Worm (Caenorhabditis elegans) whole organism, L4 larva: ENCODE measurements around the gene col-175.

ENCODE experiments used
- Y5F2A.4 ChIP-seq: fragments of 200-800 bp; sonication (Bioruptor generic); optimal IDR thresholded peaks from 2 replicates; lab custom pipeline; 2018; ENCODE audit warnings: mild to moderate bottlenecking, missing genetic modification characterization, missing compliant biosample characterization
- aha-1 ChIP-seq: fragments of 150-350 bp; peaks from one replicate; lab custom pipeline; 2014; ENCODE audit warnings: missing biosample characterization, missing genetic modification characterization
- aly-2 ChIP-seq: sonication (generic microtip); optimal IDR thresholded peaks from 2 replicates; lab custom pipeline; 2018; ENCODE audit warnings: missing biosample characterization, missing genetic modification characterization
- ceh-20 ChIP-seq: fragments of 200-800 bp; sonication (Bioruptor generic); IDR thresholded peaks from 2 replicates; pipeline ENCODE4 v1.3.6; 2022; ENCODE audit warnings: missing genetic modification reagents, missing genetic modification characterization, missing compliant biosample characterization
- ceh-62 ChIP-seq: sonication (generic microtip); optimal IDR thresholded peaks from 2 replicates; lab custom pipeline; 2017; ENCODE audit warnings: missing biosample characterization, missing genetic modification characterization
- dmd-6 ChIP-seq: fragments of 200-800 bp; sonication (Bioruptor generic); IDR thresholded peaks from 2 replicates; pipeline ENCODE4 v1.3.6; 2022; ENCODE audit warnings: missing genetic modification reagents, missing genetic modification characterization, missing compliant biosample characterization
- dmd-9 ChIP-seq: fragments of 200-800 bp; sonication (Bioruptor generic); IDR thresholded peaks from 2 replicates; pipeline ENCODE4 v1.3.6; 2022; ENCODE audit warnings: missing genetic modification reagents, missing genetic modification characterization, missing compliant biosample characterization
- dve-1 ChIP-seq: sonication (generic microtip); optimal IDR thresholded peaks from 2 replicates; lab custom pipeline; 2017; ENCODE audit warnings: antibody characterized with exemption, mild to moderate bottlenecking, missing genetic modification characterization, missing compliant biosample characterization; ENCODE audit not compliant: insufficient read depth
- egl-27 ChIP-seq: sonication (generic microtip); optimal IDR thresholded peaks from 3 replicates; lab custom pipeline; 2017; ENCODE audit warnings: missing biosample characterization, missing genetic modification reagents, missing genetic modification characterization
- egl-43 ChIP-seq: fragments of 200-800 bp; sonication (Bioruptor generic); IDR thresholded peaks from 2 replicates; pipeline ENCODE4 v1.3.6; 2022; ENCODE audit warnings: missing genetic modification reagents, missing genetic modification characterization, missing compliant biosample characterization
- fos-1 ChIP-seq: fragments of 150-350 bp; optimal IDR thresholded peaks from 2 replicates; lab custom pipeline; 2014; ENCODE audit warnings: missing biosample characterization, missing genetic modification characterization
- hif-1 ChIP-seq, 2 experiments: sonication (generic microtip); optimal IDR thresholded peaks; 2 replicates each; lab custom pipeline; 2016 to 2017; ENCODE audit warnings: missing compliant biosample characterization in 2 of 2, missing genetic modification characterization in 2 of 2, missing genetic modification reagents in 2 of 2, missing genotype in 2 of 2, mild to moderate bottlenecking in 1 of 2
- hlh-11 ChIP-seq: fragments of 200-800 bp; sonication (Bioruptor generic); optimal IDR thresholded peaks from 2 replicates; lab custom pipeline; 2018; ENCODE audit warnings: mild to moderate bottlenecking, missing genetic modification characterization, missing compliant biosample characterization
- hlh-30 ChIP-seq: sonication (generic microtip); optimal IDR thresholded peaks from 2 replicates; lab custom pipeline; 2017; ENCODE audit warnings: antibody characterized with exemption, mild to moderate bottlenecking, missing genetic modification characterization, missing compliant biosample characterization; ENCODE audit not compliant: insufficient read depth
- hmg-1.1 ChIP-seq: fragments of 200-800 bp; sonication (Bioruptor generic); IDR thresholded peaks from 2 replicates; pipeline ENCODE4 v1.3.6; 2022; ENCODE audit warnings: missing genetic modification reagents, missing genetic modification characterization, missing compliant biosample characterization
- jun-1 ChIP-seq: fragments of 150-350 bp; optimal IDR thresholded peaks from 2 replicates; lab custom pipeline; 2014; ENCODE audit warnings: missing biosample characterization, missing genetic modification reagents, missing genetic modification characterization
- lin-1 ChIP-seq: fragments of 200-800 bp; sonication (Bioruptor generic); IDR thresholded peaks from 2 replicates; pipeline ENCODE4 v1.3.6; 2022; ENCODE audit warnings: missing genetic modification reagents, missing genetic modification characterization, missing compliant biosample characterization
- lin-38 ChIP-seq: fragments of 200-800 bp; sonication (Bioruptor generic); IDR thresholded peaks from 2 replicates; pipeline ENCODE4 v1.3.6; 2022; ENCODE audit warnings: missing genetic modification reagents, missing genetic modification characterization, missing compliant biosample characterization
- lin-39 ChIP-seq: fragments of 150-350 bp; optimal IDR thresholded peaks from 2 replicates; lab custom pipeline; 2014; ENCODE audit warnings: missing biosample characterization, missing genetic modification reagents, missing genetic modification characterization
- madf-9 ChIP-seq: fragments of 200-800 bp; sonication (Bioruptor generic); conservative IDR thresholded peaks from 2 replicates; pipeline ENCODE4 v1.3.6; 2022; ENCODE audit warnings: missing genetic modification reagents, missing genetic modification characterization, missing compliant biosample characterization
- mdl-1 ChIP-seq, 2 experiments: fragments of 150-350 bp in 1 of 2; sonication (generic microtip) in 1 of 2; optimal IDR thresholded peaks; 2 replicates each; lab custom pipeline; 2014 to 2017; ENCODE audit warnings: missing biosample characterization in 2 of 2, missing genetic modification characterization in 2 of 2
- mes-2 ChIP-seq: sonication (generic microtip); optimal IDR thresholded peaks from 2 replicates; lab custom pipeline; 2016; ENCODE audit warnings: missing genotype, mild to moderate bottlenecking, missing genetic modification characterization, missing compliant biosample characterization; ENCODE audit not compliant: poor library complexity, severe bottlenecking
- mxl-2 ChIP-seq: fragments of 200-800 bp; sonication (Bioruptor generic); conservative IDR thresholded peaks from 2 replicates; pipeline ENCODE4 v1.3.6; 2022; ENCODE audit warnings: missing genetic modification reagents, missing genetic modification characterization, missing compliant biosample characterization
- mxl-3 ChIP-seq: fragments of 200-800 bp; sonication (Bioruptor generic); optimal IDR thresholded peaks from 2 replicates; lab custom pipeline; 2018; ENCODE audit warnings: mild to moderate bottlenecking, missing genetic modification characterization, missing compliant biosample characterization
- nhr-102 ChIP-seq: sonication (generic microtip); optimal IDR thresholded peaks from 2 replicates; lab custom pipeline; 2016; ENCODE audit warnings: mild to moderate bottlenecking, missing genetic modification characterization, moderate library complexity, missing compliant biosample characterization
- nhr-11 ChIP-seq: fragments of 150-350 bp; optimal IDR thresholded peaks from 2 replicates; lab custom pipeline; 2014; ENCODE audit warnings: missing biosample characterization, missing genetic modification characterization
- nhr-25 ChIP-seq: sonication (generic microtip); optimal IDR thresholded peaks from 2 replicates; lab custom pipeline; 2017; ENCODE audit warnings: missing genetic modification characterization, mild to moderate bottlenecking, missing compliant biosample characterization, antibody characterized with exemption, moderate library complexity, borderline replicate concordance; ENCODE audit not compliant: insufficient read depth
- nhr-28 ChIP-seq: fragments of 150-350 bp; optimal IDR thresholded peaks from 2 replicates; lab custom pipeline; 2014; ENCODE audit warnings: missing biosample characterization, missing genetic modification characterization
- nhr-42 ChIP-seq: fragments of 200-800 bp; sonication (Bioruptor generic); IDR thresholded peaks from 2 replicates; pipeline ENCODE4 v1.3.6; 2022; ENCODE audit warnings: missing genetic modification characterization, missing compliant biosample characterization
- nhr-48 ChIP-seq: sonication (generic microtip); optimal IDR thresholded peaks from 2 replicates; lab custom pipeline; 2016; ENCODE audit warnings: mild to moderate bottlenecking, missing genetic modification characterization, missing compliant biosample characterization
- nhr-6 ChIP-seq: fragments of 150-350 bp; optimal IDR thresholded peaks from 2 replicates; lab custom pipeline; 2014; ENCODE audit warnings: missing biosample characterization, missing genetic modification characterization
- pha-4 ChIP-seq, 2 experiments: fragments of 150-350 bp in 1 of 2; fragments of 200-800 bp in 1 of 2; sonication (Bioruptor generic) in 1 of 2; IDR thresholded peaks in 1 of 2; optimal IDR thresholded peaks in 1 of 2; 2 replicates each; pipeline versions ENCODE4 v1.3.6 to Lab custom; 2014 to 2022; ENCODE audit warnings: missing genetic modification characterization in 2 of 2, missing genetic modification reagents in 2 of 2, missing biosample characterization in 1 of 2, missing compliant biosample characterization in 1 of 2
- rbr-2 ChIP-seq: sonication (generic microtip); optimal IDR thresholded peaks from 2 replicates; lab custom pipeline; 2016; ENCODE audit warnings: missing genotype, missing genetic modification characterization, missing compliant biosample characterization
- saeg-2 ChIP-seq: fragments of 200-800 bp; sonication (Bioruptor generic); IDR thresholded peaks from 2 replicates; pipeline ENCODE4 v1.3.6; 2022; ENCODE audit warnings: missing genetic modification reagents, missing genetic modification characterization, missing compliant biosample characterization
- spr-1 ChIP-seq: sonication (generic microtip); optimal IDR thresholded peaks from 2 replicates; lab custom pipeline; 2016; ENCODE audit warnings: mild to moderate bottlenecking, missing genetic modification characterization, missing compliant biosample characterization
- tag-97 ChIP-seq: fragments of 200-800 bp; sonication (Bioruptor generic); IDR thresholded peaks from 2 replicates; pipeline ENCODE4 v1.3.6; 2022; ENCODE audit warnings: missing genetic modification characterization, missing compliant biosample characterization
- tra-1 ChIP-seq: fragments of 200-800 bp; sonication (Bioruptor generic); IDR thresholded peaks from 2 replicates; pipeline ENCODE4 v1.3.6; 2022; ENCODE audit warnings: missing genetic modification reagents, missing genetic modification characterization, missing compliant biosample characterization
- unc-62 ChIP-seq, 3 experiments: fragments of 150-350 bp in 1 of 3; sonication (generic microtip); optimal IDR thresholded peaks in 2 of 3; peaks in 1 of 3; 1 replicate in 1 of 3; 2 replicates in 2 of 3; lab custom pipeline; 2014 to 2017; ENCODE audit warnings: missing biosample characterization in 3 of 3, missing genetic modification characterization in 3 of 3, missing genetic modification reagents in 3 of 3, missing genotype in 1 of 3
- vab-7 ChIP-seq: fragments of 200-800 bp; sonication (Bioruptor generic); IDR thresholded peaks from 2 replicates; pipeline ENCODE4 v1.3.6; 2022; ENCODE audit warnings: missing genetic modification reagents, missing genetic modification characterization, missing compliant biosample characterization
- ztf-11 ChIP-seq: fragments of 150-350 bp; optimal IDR thresholded peaks from 2 replicates; lab custom pipeline; 2014; ENCODE audit warnings: missing biosample characterization, missing genetic modification characterization
- ztf-7 ChIP-seq: fragments of 150-350 bp; optimal IDR thresholded peaks from 2 replicates; lab custom pipeline; 2014; ENCODE audit warnings: missing biosample characterization, missing genetic modification characterization

Gene col-175

DNA sequence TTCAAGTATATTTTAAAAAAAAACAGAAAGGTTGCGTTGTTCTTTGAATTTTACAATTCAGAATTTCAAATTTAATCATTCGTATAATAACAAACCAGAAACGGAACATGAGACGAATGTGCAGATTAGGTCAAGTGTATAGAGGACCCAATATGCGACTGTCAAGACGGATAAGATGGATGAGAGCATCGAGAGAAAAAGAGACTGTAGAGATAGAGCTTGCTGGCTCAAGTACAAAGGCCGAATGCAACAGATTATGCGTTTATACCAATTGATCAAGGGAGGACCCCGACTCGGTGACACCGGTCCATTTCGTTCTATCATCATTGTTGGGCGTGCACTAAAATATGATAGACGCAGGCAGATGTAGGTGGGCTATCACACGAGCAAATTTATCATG is 4.1 kb downstream of the col-175 start:
- TF ChIP-seq aha-1 (tag; lab: Kevin White, UChicago) (peak; percentile 93), mdl-1 (tag; optimal IDR thresholded peaks at IDR 0.05; lab: Kevin White, UChicago) (no peak)

DNA sequence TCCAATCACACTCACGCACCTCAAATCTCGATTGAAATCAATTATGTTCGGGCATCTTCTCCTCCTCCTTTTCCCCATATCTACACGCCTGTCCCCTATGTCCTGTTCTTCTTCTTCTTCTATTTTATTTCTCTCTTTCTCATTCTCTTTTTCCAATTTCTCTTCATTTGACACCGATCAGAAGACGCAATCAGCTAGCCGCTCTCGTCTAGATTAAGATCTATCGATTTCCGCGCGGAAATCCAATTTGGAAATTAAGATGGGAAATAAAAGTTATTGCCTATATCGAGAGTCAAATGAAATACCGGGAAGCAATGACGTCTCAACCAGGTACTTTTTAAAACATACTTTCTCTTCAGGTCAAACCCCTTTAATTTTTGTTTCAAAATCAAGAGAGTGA is 6.0 kb downstream of the col-175 start:
- peak in 1 of 2 experiments; percentile 87 for TF ChIP-seq unc-62 (GFP tag; optimal IDR thresholded peaks at IDR 0.05 in 1 of 2; lab: Kevin White, UChicago)
- no peak for TF ChIP-seq unc-62 (tag; optimal IDR thresholded peaks at IDR 0.05; lab: Kevin White, UChicago)
- TF ChIP-seq mdl-1 (tag; optimal IDR thresholded peaks at IDR 0.05; lab: Kevin White, UChicago): peak in 1 of 2 experiments; percentile 9
- TF ChIP-seq nhr-11: no peak
- TF ChIP-seq dmd-6 (GFP tag; lab: Robert Waterston, UW): no peak
- no peak for TF ChIP-seq lin-39 (tag; lab: Kevin White, UChicago)
- peak; percentile 11 for TF ChIP-seq hlh-11 (tag; lab: Kevin White, UChicago)
- peak; percentile 3 for TF ChIP-seq mxl-3 (GFP tag; lab: Kevin White, UChicago)

DNA sequence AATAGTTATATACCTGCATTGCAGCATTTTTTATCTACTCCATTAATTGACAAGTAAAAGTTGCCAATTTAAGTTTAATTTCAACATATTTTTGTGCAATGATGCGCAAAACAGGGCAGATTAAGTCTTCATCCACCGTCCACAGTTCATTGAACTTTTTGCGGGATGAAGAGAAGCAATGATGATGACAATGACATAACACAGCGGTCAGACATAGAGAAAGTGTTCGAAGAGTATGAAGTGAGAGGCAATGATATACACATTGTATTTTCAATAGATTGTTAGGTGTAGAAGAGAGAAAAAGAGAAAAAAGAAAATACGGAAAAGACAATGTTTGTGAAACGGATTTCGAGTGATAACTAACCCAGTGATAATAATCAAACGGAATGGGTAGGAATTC is 7.5 kb downstream of the col-175 start:
- TF ChIP-seq ztf-11 (tag; lab: Kevin White, UChicago): no peak
- TF ChIP-seq egl-27 (tag; lab: Kevin White, UChicago): no peak
- TF ChIP-seq ztf-7 (tag; lab: Kevin White, UChicago): no peak
- TF ChIP-seq nhr-28 (tag; lab: Kevin White, UChicago): peak; percentile 27
- TF ChIP-seq egl-43 (GFP tag; lab: Robert Waterston, UW): no peak
- no peak for TF ChIP-seq pha-4 (GFP tag; IDR thresholded peaks at IDR 0.05; lab: Robert Waterston, UW)
- TF ChIP-seq pha-4 (tag; optimal IDR thresholded peaks at IDR 0.05; lab: Kevin White, UChicago): no peak
- no peak for TF ChIP-seq vab-7
- TF ChIP-seq, all 104 proteins: peak for 1

DNA sequence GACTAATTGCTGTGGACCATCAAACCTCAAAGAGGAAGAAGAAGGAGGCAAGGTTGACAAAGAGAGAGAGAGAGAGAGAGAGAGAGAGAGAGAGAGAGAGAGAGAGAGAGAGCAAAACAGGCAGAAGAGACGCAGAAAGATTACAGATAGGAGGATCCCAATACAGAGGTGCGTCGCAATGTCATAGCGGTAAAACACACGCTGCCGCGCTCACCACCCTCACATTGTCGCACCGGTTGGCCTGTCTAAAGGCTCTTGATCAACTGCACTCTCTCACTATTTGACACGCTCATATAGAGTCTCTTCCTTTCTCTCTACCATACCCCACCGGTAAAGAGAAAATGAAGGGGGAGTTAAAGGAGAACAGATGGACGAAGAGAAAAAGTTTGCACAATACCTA is 9.1 kb downstream of the col-175 start:
- no peak for TF ChIP-seq fos-1
- no peak for TF ChIP-seq saeg-2 (GFP tag; lab: Robert Waterston, UW)
- TF ChIP-seq mxl-3 (GFP tag; lab: Kevin White, UChicago): peak; percentile 95
- no peak for TF ChIP-seq ztf-11 (tag; lab: Kevin White, UChicago)
- peak in 1 of 2 experiments; percentile 61 for TF ChIP-seq mdl-1 (tag; optimal IDR thresholded peaks at IDR 0.05; lab: Kevin White, UChicago)
- no peak for TF ChIP-seq Y5F2A.4 (GFP tag; lab: Kevin White, UChicago)
- TF ChIP-seq nhr-42 (GFP tag; lab: Robert Waterston, UW): no peak
- peak; percentile 37; the same call in 1 of the 2 replicates for TF ChIP-seq hmg-1.1 (GFP tag; lab: Robert Waterston, UW)
- peak; percentile 56 for TF ChIP-seq dmd-6 (GFP tag; lab: Robert Waterston, UW)
- TF ChIP-seq dve-1 (tag; lab: Kevin White, UChicago): peak; percentile 63
- no peak for TF ChIP-seq ceh-62 (tag; lab: Kevin White, UChicago)
- no peak for TF ChIP-seq vab-7
- no peak for TF ChIP-seq lin-39 (tag; lab: Kevin White, UChicago)
- no peak for TF ChIP-seq lin-38 (GFP tag; lab: Robert Waterston, UW)
- TF ChIP-seq spr-1 (tag; lab: Kevin White, UChicago): no peak
- peak; percentile 38 for TF ChIP-seq nhr-25
- peak; percentile 3 for TF ChIP-seq nhr-48 (tag; lab: Kevin White, UChicago)
- no peak for TF ChIP-seq jun-1
- no peak for TF ChIP-seq nhr-102 (tag; lab: Kevin White, UChicago)
- peak; percentile 16 for TF ChIP-seq ztf-7 (tag; lab: Kevin White, UChicago)
- no peak for TF ChIP-seq mxl-2 (GFP tag; lab: Robert Waterston, UW)
- peak; percentile 71 for TF ChIP-seq hlh-11 (tag; lab: Kevin White, UChicago)
- no peak for TF ChIP-seq aly-2 (tag; lab: Kevin White, UChicago)
- TF ChIP-seq unc-62 (GFP tag; optimal IDR thresholded peaks at IDR 0.05 in 1 of 2; lab: Kevin White, UChicago): peak in 1 of 2 experiments; percentile 82
- TF ChIP-seq unc-62 (tag; optimal IDR thresholded peaks at IDR 0.05; lab: Kevin White, UChicago): no peak
- TF ChIP-seq madf-9 (GFP tag; lab: Robert Waterston, UW): 0 out of 2 replicates have a peak, but pooled peaks have one; percentile 38
- no peak for TF ChIP-seq tag-97 (GFP tag; lab: Robert Waterston, UW)
- TF ChIP-seq lin-1 (GFP tag; lab: Robert Waterston, UW): peak; percentile 71; the same call in 1 of the 2 replicates
- TF ChIP-seq aha-1 (tag; lab: Kevin White, UChicago): no peak
- no peak for TF ChIP-seq hif-1 (tag; optimal IDR thresholded peaks at IDR 0.05; lab: Kevin White, UChicago)
- TF ChIP-seq hlh-30 (tag; lab: Kevin White, UChicago): peak; percentile 53
- peak; percentile 35 for TF ChIP-seq mes-2 (tag; lab: Kevin White, UChicago)
- TF ChIP-seq nhr-6: peak; percentile 77
- peak; percentile 17 for TF ChIP-seq rbr-2 (tag; lab: Kevin White, UChicago)
- TF ChIP-seq tra-1 (GFP tag; lab: Robert Waterston, UW): peak; percentile 34; the same call in 1 of the 2 replicates
- no peak for TF ChIP-seq ceh-20 (GFP tag; lab: Robert Waterston, UW)
- TF ChIP-seq dmd-9 (GFP tag; lab: Robert Waterston, UW): no peak
